Worm (Caenorhabditis elegans): Measurements from ENCODE around the gene F25E5.5.

DNA sequence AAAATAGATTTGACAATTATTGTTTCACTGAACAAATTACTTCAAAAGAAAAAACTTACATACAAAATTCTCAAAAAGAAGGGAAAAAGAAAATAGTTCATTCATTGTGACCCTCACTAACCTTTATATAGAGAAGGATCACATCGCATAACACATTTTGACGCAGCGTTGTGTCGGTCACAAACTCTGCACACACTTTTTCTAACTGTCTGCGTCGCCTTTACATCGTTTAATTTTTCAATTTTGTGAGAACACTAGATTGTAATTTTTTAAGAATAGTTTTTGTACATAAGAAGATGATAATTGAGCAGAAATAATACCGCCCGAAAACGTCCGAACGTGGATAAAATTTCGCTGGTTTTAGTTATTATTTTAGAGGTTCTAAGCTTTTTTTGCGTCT, 33.9 kb downstream of the F25E5.5 start, which contains the start of gene C18B10.6:
- no peak for TF ChIP-seq him-1 (tag; optimal IDR thresholded peaks at IDR 0.05)
- TF ChIP-seq W03F9.2 (tag; optimal IDR thresholded peaks at IDR 0.05): no peak
- no peak for TF ChIP-seq dao-5 (tag; optimal IDR thresholded peaks at IDR 0.05)
